Fruit fly (Drosophila melanogaster) whole organism, embryonic: ENCODE data around the gene CG12814.
A peak's percentile ranks its signal among the peaks of the same experiment; 100 is the strongest.

Experiments used
- CG11085 ChIP-seq: fragments of 200-800 bp; sonication (Bioruptor generic); IDR thresholded peaks from 2 replicates; pipeline ENCODE4 v1.3.6; 2022; ENCODE audit warnings: missing biosample characterization, missing genetic modification characterization
- CG11398 ChIP-seq: fragments of 200-800 bp; sonication (Bioruptor generic); optimal IDR thresholded peaks from 2 replicates; lab custom pipeline; 2016; ENCODE audit warnings: missing biosample characterization, missing genetic modification characterization
- CG12104 ChIP-seq: fragments of 200-800 bp; sonication (Bioruptor generic); optimal IDR thresholded peaks from 3 replicates; lab custom pipeline; 2016; ENCODE audit warnings: missing biosample characterization, missing genetic modification characterization
- CG12219 ChIP-seq: fragments of 200-800 bp; sonication (Bioruptor generic); optimal IDR thresholded peaks from 3 replicates; lab custom pipeline; 2018; ENCODE audit warnings: missing biosample characterization, mild to moderate bottlenecking, missing genetic modification characterization
- CG12391 ChIP-seq: fragments of 200-800 bp; sonication (Bioruptor generic); optimal IDR thresholded peaks from 3 replicates; lab custom pipeline; 2018; ENCODE audit warnings: missing biosample characterization, mild to moderate bottlenecking, missing genetic modification characterization, moderate library complexity
- CG12659 ChIP-seq: fragments of 200-800 bp; sonication (Bioruptor generic); optimal IDR thresholded peaks from 3 replicates; lab custom pipeline; 2017; ENCODE audit warnings: mild to moderate bottlenecking, missing biosample characterization, missing genetic modification reagents, missing genetic modification characterization
- CG14710 ChIP-seq: fragments of 200-800 bp; sonication (Bioruptor generic); optimal IDR thresholded peaks from 3 replicates; lab custom pipeline; 2019; ENCODE audit warnings: missing biosample characterization, mild to moderate bottlenecking, missing genetic modification characterization, moderate library complexity
- CG1603 ChIP-seq: fragments of 200-800 bp; sonication (Bioruptor generic); optimal IDR thresholded peaks from 2 replicates; lab custom pipeline; 2019; ENCODE audit warnings: missing biosample characterization, mild to moderate bottlenecking, missing genetic modification characterization, moderate library complexity
- CG17359 ChIP-seq: fragments of 200-800 bp; sonication (Bioruptor generic); optimal IDR thresholded peaks from 3 replicates; lab custom pipeline; 2018; ENCODE audit warnings: missing biosample characterization, mild to moderate bottlenecking, missing genetic modification characterization, moderate library complexity
- CG18262 ChIP-seq: fragments of 200-800 bp; optimal IDR thresholded peaks from 3 replicates; lab custom pipeline; 2019; ENCODE audit warnings: missing biosample characterization, mild to moderate bottlenecking, missing genetic modification characterization, moderate library complexity
- CG18476 ChIP-seq: fragments of 200-800 bp; sonication (Bioruptor generic); optimal IDR thresholded peaks from 2 replicates; lab custom pipeline; 2016; ENCODE audit warnings: missing biosample characterization, mild to moderate bottlenecking, missing genetic modification characterization
- CG2120 ChIP-seq: fragments of 200-800 bp; sonication (Bioruptor generic); optimal IDR thresholded peaks from 3 replicates; lab custom pipeline; 2016; ENCODE audit warnings: missing biosample characterization, missing genetic modification characterization
- CG2712 ChIP-seq: fragments of 200-800 bp; optimal IDR thresholded peaks from 3 replicates; lab custom pipeline; 2019; ENCODE audit warnings: missing biosample characterization, mild to moderate bottlenecking, missing genetic modification characterization, moderate library complexity
- CG2889 ChIP-seq: fragments of 200-800 bp; sonication (Bioruptor generic); IDR thresholded peaks from 3 replicates; pipeline ENCODE4 v1.3.6; 2022; ENCODE audit warnings: missing biosample characterization, missing genetic modification characterization
- CG30403 ChIP-seq: fragments of 200-800 bp; sonication (Bioruptor generic); optimal IDR thresholded peaks from 3 replicates; lab custom pipeline; 2016; ENCODE audit warnings: missing biosample characterization, missing genetic modification characterization
- CG33213 ChIP-seq: fragments of 200-800 bp; sonication (Bioruptor generic); optimal IDR thresholded peaks from 3 replicates; lab custom pipeline; 2016; ENCODE audit warnings: missing biosample characterization, missing genetic modification characterization
- CG3995 ChIP-seq: fragments of 200-800 bp; sonication (Bioruptor generic); optimal IDR thresholded peaks from 3 replicates; lab custom pipeline; 2016; ENCODE audit warnings: missing biosample characterization, missing genetic modification characterization
- CG4328 ChIP-seq: fragments of 200-800 bp; sonication (Bioruptor generic); optimal IDR thresholded peaks from 3 replicates; lab custom pipeline; 2017; ENCODE audit warnings: missing biosample characterization, missing genetic modification reagents, missing genetic modification characterization
- CG4854 ChIP-seq: fragments of 200-800 bp; sonication (Bioruptor generic); optimal IDR thresholded peaks from 2 replicates; lab custom pipeline; 2016; ENCODE audit warnings: missing biosample characterization, missing genetic modification characterization, inconsistent platforms
- CG6683 ChIP-seq: fragments of 200-800 bp; sonication (Bioruptor generic); optimal IDR thresholded peaks from 2 replicates; lab custom pipeline; 2017; ENCODE audit warnings: missing biosample characterization, mild to moderate bottlenecking, missing genetic modification characterization, missing genetic modification reagents
- CG6791 ChIP-seq: fragments of 200-800 bp; sonication (Bioruptor generic); IDR thresholded peaks from 3 replicates; pipeline ENCODE4 v1.3.6; 2022; ENCODE audit warnings: missing biosample characterization, missing genetic modification characterization; ENCODE audit not compliant: partially characterized antibody
- D19B ChIP-seq: fragments of 200-800 bp; sonication (Bioruptor generic); optimal IDR thresholded peaks from 2 replicates; lab custom pipeline; 2017; ENCODE audit warnings: missing biosample characterization, mild to moderate bottlenecking, missing genetic modification characterization
- Ets97D ChIP-seq: fragments of 200-800 bp; sonication (Bioruptor generic); optimal IDR thresholded peaks from 3 replicates; lab custom pipeline; 2016; ENCODE audit warnings: missing biosample characterization, missing genetic modification characterization
- Med ChIP-seq: fragments of 200-800 bp; sonication (Bioruptor generic); peaks from one replicate; lab custom pipeline; 2016; ENCODE audit warnings: missing biosample characterization, missing genetic modification characterization, mild to moderate bottlenecking, inconsistent platforms, moderate library complexity
- Neu2 ChIP-seq: fragments of 200-800 bp; sonication (Bioruptor generic); optimal IDR thresholded peaks from 3 replicates; lab custom pipeline; 2016; ENCODE audit warnings: missing biosample characterization, missing genetic modification characterization, borderline replicate concordance
- PHDP ChIP-seq: fragments of 200-800 bp; sonication (Bioruptor generic); optimal IDR thresholded peaks from 3 replicates; lab custom pipeline; 2018; ENCODE audit warnings: missing biosample characterization, mild to moderate bottlenecking, missing genetic modification characterization, moderate library complexity
- Rfx ChIP-seq: fragments of 200-800 bp; sonication (Bioruptor generic); IDR thresholded peaks from 2 replicates; pipeline ENCODE4 v1.3.6; 2022; ENCODE audit warnings: missing biosample characterization, missing genetic modification characterization
- Taf1 ChIP-seq: fragments of 200-800 bp; sonication (Bioruptor generic); IDR thresholded peaks from 2 replicates; pipeline ENCODE4 v1.3.6; 2022; ENCODE audit warnings: missing biosample characterization, missing genetic modification characterization
- aop ChIP-seq: fragments of 200-800 bp; sonication (Bioruptor generic); IDR thresholded peaks from 2 replicates; pipeline ENCODE4 v1.3.6; 2022; ENCODE audit warnings: missing biosample characterization, missing genetic modification characterization
- bbx ChIP-seq: fragments of 200-800 bp; sonication (Bioruptor generic); IDR thresholded peaks from 2 replicates; pipeline ENCODE4 v1.3.6; 2022; ENCODE audit warnings: missing biosample characterization, missing genetic modification characterization; ENCODE audit not compliant: partially characterized antibody
- chif ChIP-seq, 2 experiments: fragments of 200-800 bp; sonication (Bioruptor generic); optimal IDR thresholded peaks; 3 replicates each; lab custom pipeline; 2016; ENCODE audit warnings: missing biosample characterization in 2 of 2, missing genetic modification characterization in 2 of 2
- crol ChIP-seq: fragments of 200-800 bp; sonication (Bioruptor generic); IDR thresholded peaks from 2 replicates; pipeline ENCODE4 v1.3.6; 2022; ENCODE audit warnings: missing biosample characterization, missing genetic modification characterization
- cwo ChIP-seq: fragments of 200-800 bp; sonication (Bioruptor generic); optimal IDR thresholded peaks from 3 replicates; lab custom pipeline; 2017; ENCODE audit warnings: missing biosample characterization, missing genetic modification characterization, mild to moderate bottlenecking, moderate library complexity, missing genetic modification reagents
- dmrt11E ChIP-seq: fragments of 200-800 bp; sonication (Bioruptor generic); optimal IDR thresholded peaks from 3 replicates; lab custom pipeline; 2018; ENCODE audit warnings: missing biosample characterization, mild to moderate bottlenecking, missing genetic modification characterization, moderate library complexity
- fd102C ChIP-seq: fragments of 200-800 bp; sonication (Bioruptor generic); optimal IDR thresholded peaks from 2 replicates; lab custom pipeline; 2018; ENCODE audit warnings: missing biosample characterization, mild to moderate bottlenecking, missing genetic modification characterization, moderate library complexity
- fd96Cb ChIP-seq: fragments of 200-800 bp; sonication (Bioruptor generic); optimal IDR thresholded peaks from 2 replicates; lab custom pipeline; 2018; ENCODE audit warnings: missing biosample characterization, mild to moderate bottlenecking, missing genetic modification characterization, moderate library complexity
- gcm ChIP-seq: fragments of 200-800 bp; sonication (Bioruptor generic); optimal IDR thresholded peaks from 2 replicates; lab custom pipeline; 2019; ENCODE audit warnings: missing biosample characterization, mild to moderate bottlenecking, missing genetic modification characterization, moderate library complexity
- grau ChIP-seq: fragments of 200-800 bp; optimal IDR thresholded peaks from 3 replicates; lab custom pipeline; 2019; ENCODE audit warnings: missing biosample characterization, mild to moderate bottlenecking, missing genetic modification characterization, moderate library complexity
- hb ChIP-seq: fragments of 200-800 bp; sonication (Bioruptor generic); IDR thresholded peaks from 3 replicates; pipeline ENCODE4 v1.3.6; 2022; ENCODE audit warnings: missing biosample characterization, missing genetic modification characterization; ENCODE audit not compliant: partially characterized antibody
- knrl ChIP-seq: fragments of 200-800 bp; sonication (Bioruptor generic); IDR thresholded peaks from 3 replicates; pipeline ENCODE4 v1.3.6; 2022; ENCODE audit warnings: missing biosample characterization, missing genetic modification characterization; ENCODE audit not compliant: partially characterized antibody
- lbe ChIP-seq: fragments of 200-800 bp; sonication (Bioruptor generic); optimal IDR thresholded peaks from 2 replicates; lab custom pipeline; 2016; ENCODE audit warnings: missing biosample characterization, mild to moderate bottlenecking, missing genetic modification characterization
- lola ChIP-seq, 3 experiments: fragments of >200 bp in 2 of 3; fragments of 200-800 bp in 1 of 3; sonication (Bioruptor generic) in 1 of 3; optimal IDR thresholded peaks; 2 replicates each; lab custom pipeline; 2017 to 2019; ENCODE audit warnings: missing biosample characterization in 3 of 3, missing genetic modification characterization in 3 of 3, mild to moderate bottlenecking in 1 of 3, moderate library complexity in 1 of 3
- pb ChIP-seq: fragments of 200-800 bp; sonication (Bioruptor generic); optimal IDR thresholded peaks from 3 replicates; lab custom pipeline; 2016; ENCODE audit warnings: missing biosample characterization, missing genetic modification characterization
- pzg ChIP-seq: fragments of 200-800 bp; sonication (Bioruptor generic); optimal IDR thresholded peaks from 3 replicates; lab custom pipeline; 2018; ENCODE audit warnings: missing biosample characterization, mild to moderate bottlenecking, missing genetic modification characterization, moderate library complexity
- sima ChIP-seq: fragments of 200-800 bp; sonication (Bioruptor generic); optimal IDR thresholded peaks from 2 replicates; lab custom pipeline; 2016; ENCODE audit warnings: missing biosample characterization, missing genetic modification characterization
- sna ChIP-seq: fragments of 200-800 bp; sonication (Bioruptor generic); IDR thresholded peaks from 2 replicates; pipeline ENCODE4 v1.3.6; 2022; ENCODE audit warnings: missing biosample characterization, missing genetic modification characterization; ENCODE audit not compliant: partially characterized antibody
- tap ChIP-seq: fragments of 200-800 bp; optimal IDR thresholded peaks from 3 replicates; lab custom pipeline; 2019; ENCODE audit warnings: missing biosample characterization, mild to moderate bottlenecking, missing genetic modification characterization, moderate library complexity
- usp ChIP-seq: fragments of >200 bp; optimal IDR thresholded peaks from 2 replicates; lab custom pipeline; 2017; ENCODE audit warnings: missing biosample characterization, missing genetic modification characterization
- zen ChIP-seq: fragments of 200-800 bp; sonication (Bioruptor generic); optimal IDR thresholded peaks from 3 replicates; lab custom pipeline; 2018; ENCODE audit warnings: missing biosample characterization, mild to moderate bottlenecking, missing genetic modification characterization, moderate library complexity

Gene CG12814

DNA sequence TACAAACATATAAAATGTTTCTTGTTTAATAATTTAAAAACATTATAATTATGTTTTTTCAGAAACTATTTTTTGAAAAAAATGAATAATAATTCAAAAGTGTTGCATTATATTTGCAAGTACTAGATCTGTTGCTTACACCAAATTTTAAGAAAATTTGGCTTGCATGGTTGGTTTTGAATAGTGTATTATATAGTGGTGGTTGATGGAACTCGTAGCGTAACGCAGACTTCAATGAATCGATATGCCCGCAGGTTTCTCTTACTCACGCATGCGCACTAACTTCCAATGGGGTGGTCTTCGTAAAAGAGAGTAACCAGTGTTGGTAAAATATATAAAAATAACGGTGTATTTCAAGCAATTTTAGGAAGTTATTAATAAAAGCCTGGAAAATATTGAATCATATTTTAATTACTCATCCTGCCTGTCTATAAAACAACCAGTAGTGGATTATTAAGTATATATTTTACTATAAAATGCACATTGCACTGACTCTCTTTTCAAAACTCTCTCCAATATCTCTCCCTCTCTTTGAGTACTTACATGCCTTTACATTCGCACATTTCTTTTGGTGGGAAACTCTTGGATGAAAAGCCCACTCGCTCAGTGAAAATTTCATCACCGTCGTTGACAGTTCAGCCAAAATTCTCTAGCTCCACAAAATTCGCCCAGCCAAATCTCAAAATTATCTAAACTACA, 830 bp upstream of the CG12814 start, which contains the start of gene Syn (continued):
- TF ChIP-seq dmrt11E (tag; lab: Kevin White, UChicago) (no peak), Rfx (GFP tag; lab: Robert Waterston, UW) (0 out of 2 replicates have a peak, but pooled peaks have one; percentile 8), CG2712 (tag; lab: Kevin White, UChicago) (peak; percentile 24), fd96Cb (peak; percentile 3), pzg (no peak), Ets97D (GFP tag; lab: Kevin White, UChicago) (no peak), crol (no peak), gcm (GFP tag; lab: Kevin White, UChicago) (no peak), CG4854 (GFP tag; lab: Kevin White, UChicago) (no peak), CG6791 (no peak), Med (GFP tag; lab: Kevin White, UChicago) (peak; percentile 56), fd102C (GFP tag; lab: Kevin White, UChicago) (no peak), CG3995 (GFP tag; lab: Kevin White, UChicago) (no peak), PHDP (tag; lab: Kevin White, UChicago) (peak; percentile 15), cwo (GFP tag; lab: Kevin White, UChicago) (peak; percentile 6), CG30403 (peak; percentile 26), CG12659 (GFP tag; lab: Kevin White, UChicago) (peak; percentile 9), CG17359 (peak; percentile 24), CG12219 (GFP tag; lab: Kevin White, UChicago) (no peak), pb (GFP tag; lab: Kevin White, UChicago) (no peak), aop (GFP tag; lab: Robert Waterston, UW) (no peak), CG12391 (tag; lab: Kevin White, UChicago) (peak; percentile 23), CG1603 (tag; lab: Kevin White, UChicago) (no peak), D19B (no peak), CG18262 (tag; lab: Kevin White, UChicago) (peak; percentile 41), CG2889 (GFP tag; lab: Robert Waterston, UW) (no peak), CG11085 (GFP tag; lab: Robert Waterston, UW) (no peak), CG11398 (GFP tag; lab: Kevin White, UChicago) (no peak), knrl (GFP tag; lab: Robert Waterston, UW) (no peak), CG12104 (GFP tag; lab: Kevin White, UChicago) (no peak), bbx (GFP tag; lab: Robert Waterston, UW) (no peak), Taf1 (GFP tag; lab: Robert Waterston, UW) (no peak), sima (GFP tag; lab: Kevin White, UChicago) (no peak), CG18476 (GFP tag; lab: Kevin White, UChicago) (no peak), lbe (no peak), CG2120 (peak; percentile 28), lola (GFP tag; optimal IDR thresholded peaks at IDR 0.05; lab: Kevin White, UChicago) (no peak), Neu2 (no peak), usp (GFP tag; lab: Kevin White, UChicago) (no peak), grau (tag; lab: Kevin White, UChicago) (peak; percentile 31), tap (no peak), sna (GFP tag; lab: Robert Waterston, UW) (no peak), CG4328 (GFP tag; lab: Kevin White, UChicago) (no peak), chif (GFP tag; optimal IDR thresholded peaks at IDR 0.05; lab: Kevin White, UChicago) (no peak), zen (tag; lab: Kevin White, UChicago) (no peak), hb (GFP tag; lab: Robert Waterston, UW) (no peak), CG33213 (GFP tag; lab: Kevin White, UChicago) (no peak), CG6683 (GFP tag; lab: Kevin White, UChicago) (no peak), CG14710 (tag; lab: Kevin White, UChicago) (no peak)
